Comparison of ENCODE assay signal across 2 worm cellular contexts in genomic region chrII:66322-66721, ce11.
TF ChIP-seq lines count a peak whose summit lies in the region.

No protein-coding gene starts in this region.

TF ChIP-seq in whole organism, L1 larva, 84 proteins besides CTCF, POLR2A, EP300 and RAD21 (continued from another document):
- TF ChIP-seq lsy-2 (tag; optimal IDR thresholded peaks at IDR 0.05; lab: Kevin White, UChicago), result peak in 1 of 2 experiments; percentile 61
- peak; percentile 33; the same call in 1 of the 2 replicates for TF ChIP-seq grh-1 (GFP tag; IDR thresholded peaks at IDR 0.05; lab: Robert Waterston, UW)
- TF ChIP-seq blmp-1 (tag; optimal IDR thresholded peaks at IDR 0.05; lab: Kevin White, UChicago), result peak; percentile 88
- no peak for TF ChIP-seq hlh-17 (GFP tag; optimal IDR thresholded peaks at IDR 0.05; lab: Kevin White, UChicago; ENCODE audit: borderline replicate concordance)
- TF ChIP-seq ets-5 (GFP tag; IDR thresholded peaks at IDR 0.05; lab: Robert Waterston, UW), result no peak
- TF ChIP-seq nhr-47 (tag; optimal IDR thresholded peaks at IDR 0.05; lab: Kevin White, UChicago), result peak; percentile 54
- no peak for TF ChIP-seq unc-86 (tag; optimal IDR thresholded peaks at IDR 0.05; lab: Kevin White, UChicago)
- no peak for TF ChIP-seq irx-1 (tag; optimal IDR thresholded peaks at IDR 0.05; lab: Kevin White, UChicago)
- no peak for TF ChIP-seq unc-130 (tag; optimal IDR thresholded peaks at IDR 0.05; lab: Kevin White, UChicago)
- no peak for TF ChIP-seq mab-9 (GFP tag; IDR thresholded peaks at IDR 0.05; lab: Robert Waterston, UW)
- TF ChIP-seq lin-13 (GFP tag; optimal IDR thresholded peaks at IDR 0.05; lab: Kevin White, UChicago), result no peak
- TF ChIP-seq ceh-63 (GFP tag; optimal IDR thresholded peaks at IDR 0.05; lab: Kevin White, UChicago), result no peak
- TF ChIP-seq mdl-1 (tag; optimal IDR thresholded peaks at IDR 0.05; lab: Kevin White, UChicago), result peak in 1 of 2 experiments; percentile 55
- TF ChIP-seq elt-3 (tag; optimal IDR thresholded peaks at IDR 0.05; lab: Kevin White, UChicago), result peak in 3 of 6 experiments; percentile 41 to 63 (median 47)
- TF ChIP-seq tbx-2 (tag; optimal IDR thresholded peaks at IDR 0.05; lab: Kevin White, UChicago), result peak; percentile 0
- no peak for TF ChIP-seq nhr-237 (tag; optimal IDR thresholded peaks at IDR 0.05; lab: Kevin White, UChicago)
- no peak for TF ChIP-seq egl-27 (tag; optimal IDR thresholded peaks at IDR 0.05; lab: Kevin White, UChicago)
- no peak for TF ChIP-seq lir-3 (tag; optimal IDR thresholded peaks at IDR 0.05; lab: Kevin White, UChicago; ENCODE audit: poor library complexity)
- TF ChIP-seq zip-4 (GFP tag; optimal IDR thresholded peaks at IDR 0.05; lab: Kevin White, UChicago), result no peak
- TF ChIP-seq ztf-11 (tag; optimal IDR thresholded peaks at IDR 0.05; lab: Kevin White, UChicago), result no peak
- TF ChIP-seq nhr-84 (tag; optimal IDR thresholded peaks at IDR 0.05; lab: Kevin White, UChicago), result no peak
- no peak for TF ChIP-seq C34B4.2 (tag; optimal IDR thresholded peaks at IDR 0.05; lab: Kevin White, UChicago)
- no peak for TF ChIP-seq ceh-88 (GFP tag; IDR thresholded peaks at IDR 0.05; lab: Robert Waterston, UW)
- TF ChIP-seq tlp-1 (tag; optimal IDR thresholded peaks at IDR 0.05; lab: Kevin White, UChicago), result no peak
- TF ChIP-seq fos-1 (tag; optimal IDR thresholded peaks at IDR 0.05; lab: Kevin White, UChicago), result peak; percentile 22
- TF ChIP-seq ces-1 (GFP tag; optimal IDR thresholded peaks at IDR 0.05; lab: Kevin White, UChicago), result no peak
- TF ChIP-seq C04F5.9 (tag; optimal IDR thresholded peaks at IDR 0.05; lab: Kevin White, UChicago), result no peak
- no peak for TF ChIP-seq nhr-19 (GFP tag; conservative IDR thresholded peaks at IDR 0.05; lab: Robert Waterston, UW)
- TF ChIP-seq ceh-90 (tag; optimal IDR thresholded peaks at IDR 0.05; lab: Kevin White, UChicago), result no peak
- TF ChIP-seq aly-2 (tag; optimal IDR thresholded peaks at IDR 0.05; lab: Kevin White, UChicago), result no peak
- TF ChIP-seq rnt-1 (tag; optimal IDR thresholded peaks at IDR 0.05; lab: Kevin White, UChicago), result no peak
- TF ChIP-seq lin-35 (GFP tag; optimal IDR thresholded peaks at IDR 0.05; lab: Kevin White, UChicago), result peak in 1 of 2 experiments; percentile 62
- peak; percentile 80 for TF ChIP-seq lin-14 (GFP tag; optimal IDR thresholded peaks at IDR 0.05; lab: Kevin White, UChicago)
- TF ChIP-seq pag-3 (tag; optimal IDR thresholded peaks at IDR 0.05; lab: Kevin White, UChicago; ENCODE audit: borderline replicate concordance, insufficient read depth), result peak; percentile 49
- no peak for TF ChIP-seq unc-62 (GFP tag; optimal IDR thresholded peaks at IDR 0.05; lab: Kevin White, UChicago)
- no peak for TF ChIP-seq hlh-4 (tag; optimal IDR thresholded peaks at IDR 0.05; lab: Kevin White, UChicago)
- TF ChIP-seq efl-3 (GFP tag; optimal IDR thresholded peaks at IDR 0.05; lab: Kevin White, UChicago), result no peak
- no peak for TF ChIP-seq vab-15 (tag; optimal IDR thresholded peaks at IDR 0.05; lab: Kevin White, UChicago)
- no peak for TF ChIP-seq skn-1 (tag; optimal IDR thresholded peaks at IDR 0.05; lab: Kevin White, UChicago)
- peak; percentile 30 for TF ChIP-seq ceh-8 (GFP tag; optimal IDR thresholded peaks at IDR 0.05; lab: Kevin White, UChicago)
- no peak for TF ChIP-seq alr-1 (tag; optimal IDR thresholded peaks at IDR 0.05; lab: Kevin White, UChicago; ENCODE audit: borderline replicate concordance)
- no peak for TF ChIP-seq F16B12.6 (tag; optimal IDR thresholded peaks at IDR 0.05; lab: Kevin White, UChicago)
- TF ChIP-seq nhr-11 (tag; optimal IDR thresholded peaks at IDR 0.05; lab: Kevin White, UChicago), result no peak
- TF ChIP-seq fkh-10 (GFP tag; optimal IDR thresholded peaks at IDR 0.05; lab: Kevin White, UChicago), result no peak
- TF ChIP-seq zag-1 (tag; optimal IDR thresholded peaks at IDR 0.05; lab: Kevin White, UChicago), result no peak
- TF ChIP-seq aha-1 (tag; optimal IDR thresholded peaks at IDR 0.05; lab: Kevin White, UChicago), result no peak
- no peak for TF ChIP-seq snpc-4 (tag; optimal IDR thresholded peaks at IDR 0.05; lab: Kevin White, UChicago)
- TF ChIP-seq lin-39 (tag; optimal IDR thresholded peaks at IDR 0.05; lab: Kevin White, UChicago), result no peak
- TF ChIP-seq nhr-77 (tag; optimal IDR thresholded peaks at IDR 0.05; lab: Kevin White, UChicago), result no peak
- no peak for TF ChIP-seq dsc-1 (tag; optimal IDR thresholded peaks at IDR 0.05; lab: Kevin White, UChicago)
- peak; percentile 21 for TF ChIP-seq ztf-4 (tag; optimal IDR thresholded peaks at IDR 0.05; lab: Kevin White, UChicago)
- peak; percentile 92 for TF ChIP-seq nhr-85 (tag; lab: Kevin White, UChicago)
- peak; percentile 21 for TF ChIP-seq C16A3.4 (tag; optimal IDR thresholded peaks at IDR 0.05; lab: Kevin White, UChicago)
- no peak for TF ChIP-seq ama-1 (optimal IDR thresholded peaks at IDR 0.05; lab: Kevin White, UChicago)
- TF ChIP-seq pqm-1 (tag; optimal IDR thresholded peaks at IDR 0.05; lab: Kevin White, UChicago), result no peak
- no peak for TF ChIP-seq sup-37 (GFP tag; optimal IDR thresholded peaks at IDR 0.05; lab: Kevin White, UChicago)
- no peak for TF ChIP-seq fkh-4 (tag; optimal IDR thresholded peaks at IDR 0.05; lab: Kevin White, UChicago; ENCODE audit: borderline replicate concordance)
- peak; percentile 17 for TF ChIP-seq jun-1 (tag; optimal IDR thresholded peaks at IDR 0.05; lab: Kevin White, UChicago)
- no peak for TF ChIP-seq fkh-8 (tag; optimal IDR thresholded peaks at IDR 0.05; lab: Kevin White, UChicago)
- peak in 2 of 3 experiments; percentile 11 to 34 for TF ChIP-seq dpl-1 (GFP tag; optimal IDR thresholded peaks at IDR 0.05; lab: Kevin White, UChicago)
- TF ChIP-seq ceh-82 (tag; optimal IDR thresholded peaks at IDR 0.05; lab: Kevin White, UChicago), result peak in 1 of 3 experiments; percentile 9
- TF ChIP-seq Y116A8C.19 (tag; optimal IDR thresholded peaks at IDR 0.05; lab: Kevin White, UChicago; ENCODE audit: borderline replicate concordance), result no peak
TF ChIP-seq in whole organism, L1 larva: peak in this region for 25.

TF ChIP-seq in whole organism, L3 larva, 47 proteins besides CTCF, POLR2A, EP300 and RAD21 (continued from another document):
- TF ChIP-seq fkh-2 (tag; optimal IDR thresholded peaks at IDR 0.05; lab: Kevin White, UChicago) (no peak), elt-2 (tag; optimal IDR thresholded peaks at IDR 0.05; lab: Kevin White, UChicago) (peak; percentile 3), hmg-11 (tag; optimal IDR thresholded peaks at IDR 0.05; lab: Kevin White, UChicago) (peak; percentile 56), nhr-12 (tag; optimal IDR thresholded peaks at IDR 0.05; lab: Kevin White, UChicago) (no peak), ama-1 (optimal IDR thresholded peaks at IDR 0.05; lab: Kevin White, UChicago) (no peak), unc-39 (tag; optimal IDR thresholded peaks at IDR 0.05; lab: Kevin White, UChicago) (no peak), nhr-77 (tag; optimal IDR thresholded peaks at IDR 0.05; lab: Kevin White, UChicago) (no peak), nhr-23 (tag; optimal IDR thresholded peaks at IDR 0.05; lab: Kevin White, UChicago) (peak; percentile 76), elt-1 (tag; optimal IDR thresholded peaks at IDR 0.05; lab: Kevin White, UChicago) (no peak), lin-15B (tag; optimal IDR thresholded peaks at IDR 0.05; lab: Kevin White, UChicago) (no peak), nhr-28 (tag; optimal IDR thresholded peaks at IDR 0.05; lab: Kevin White, UChicago) (no peak), nhr-25 (tag; optimal IDR thresholded peaks at IDR 0.05; lab: Kevin White, UChicago) (peak; percentile 90), ceh-16 (tag; optimal IDR thresholded peaks at IDR 0.05; lab: Kevin White, UChicago) (no peak), sea-2 (GFP tag; optimal IDR thresholded peaks at IDR 0.05; lab: Kevin White, UChicago) (no peak), nhr-76 (tag; optimal IDR thresholded peaks at IDR 0.05; lab: Kevin White, UChicago) (no peak), ztf-11 (tag; optimal IDR thresholded peaks at IDR 0.05; lab: Kevin White, UChicago) (no peak), eor-1 (tag; optimal IDR thresholded peaks at IDR 0.05; lab: Kevin White, UChicago) (no peak), fos-1 (tag; optimal IDR thresholded peaks at IDR 0.05; lab: Kevin White, UChicago) (no peak), mdl-1 (tag; optimal IDR thresholded peaks at IDR 0.05; lab: Kevin White, UChicago) (no peak), R02D3.7 (tag; optimal IDR thresholded peaks at IDR 0.05; lab: Kevin White, UChicago) (no peak), pha-4 (tag; optimal IDR thresholded peaks at IDR 0.05; lab: Kevin White, UChicago) (peak; percentile 27), egl-27 (tag; optimal IDR thresholded peaks at IDR 0.05; lab: Kevin White, UChicago) (no peak)
